Fruit fly (Drosophila melanogaster): ENCODE results near the gene CG43208.

dm6 chr3R:13285110-13285509 lies 18.1 kb upstream of the CG43208 start:
- TF ChIP-seq Sin3A (optimal IDR thresholded peaks at IDR 0.05): no peak
- no peak for TF ChIP-seq Myc (optimal IDR thresholded peaks at IDR 0.05)
- no peak for TF ChIP-seq h (optimal IDR thresholded peaks at IDR 0.05)
